Worm (Caenorhabditis elegans): ENCODE results near the gene sec-10.

Gene sec-10

ce11 chrIV:7775725-7776124 lies 6.6 kb downstream of the sec-10 start, which contains the start of gene swd-2.1:
TSS of gene swd-2.1 (plus strand) at chrIV:7776025.
- no peak for TF ChIP-seq elt-1 (tag; optimal IDR thresholded peaks at IDR 0.05; ENCODE audit: borderline replicate concordance, insufficient read depth)
- TF ChIP-seq unc-39 (tag; optimal IDR thresholded peaks at IDR 0.05), result no peak
- TF ChIP-seq sptf-1 (tag; optimal IDR thresholded peaks at IDR 0.05), result no peak
- no peak for TF ChIP-seq M03D4.4 (tag; optimal IDR thresholded peaks at IDR 0.05)
- TF ChIP-seq drap-1 (GFP tag; optimal IDR thresholded peaks at IDR 0.05), result no peak
- no peak for TF ChIP-seq nhr-12 (tag; optimal IDR thresholded peaks at IDR 0.05)

DNA sequence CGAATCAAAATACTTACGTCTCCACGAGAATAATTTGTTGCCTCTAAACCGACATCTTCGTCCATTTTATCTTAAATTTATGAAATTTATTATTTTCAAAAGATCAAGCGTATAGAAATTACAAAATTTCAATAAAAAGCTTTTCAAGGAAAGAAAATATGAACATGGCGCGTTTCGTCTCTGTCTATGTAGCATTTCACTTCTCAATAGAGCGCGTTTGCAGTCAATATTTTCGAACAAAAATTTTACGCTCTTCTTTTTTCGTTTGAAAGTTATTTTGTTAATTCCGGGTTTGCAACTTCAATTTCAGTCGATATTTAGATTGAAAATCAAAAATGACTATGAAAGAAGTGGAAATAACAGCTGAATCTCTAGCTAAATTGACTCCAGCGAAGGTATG lies 8.1 kb downstream of the sec-10 start, which contains the start of the genes hcf-1 and swd-2.2:
hcf-1 (minus strand) TSS at position 70 of the 400 bp plus-strand sequence.
swd-2.2 (plus strand) TSS at position 206 of the 400 bp plus-strand sequence.
- TF ChIP-seq snpc-4 (tag; optimal IDR thresholded peaks at IDR 0.05), result no peak
- peak; percentile 40 for TF ChIP-seq mep-1 (tag; optimal IDR thresholded peaks at IDR 0.05)
- peak; percentile 21 for TF ChIP-seq pha-4 (tag; optimal IDR thresholded peaks at IDR 0.05)
- no peak for TF ChIP-seq nhr-12 (tag; optimal IDR thresholded peaks at IDR 0.05)
- TF ChIP-seq nhr-237 (tag; optimal IDR thresholded peaks at IDR 0.05), result peak; percentile 26
- TF ChIP-seq elt-1 (tag; optimal IDR thresholded peaks at IDR 0.05; ENCODE audit: borderline replicate concordance, insufficient read depth), result no peak
- TF ChIP-seq ceh-43 (GFP tag; optimal IDR thresholded peaks at IDR 0.05), result no peak
- TF ChIP-seq ceh-39 (tag; optimal IDR thresholded peaks at IDR 0.05), result no peak
- no peak for TF ChIP-seq lin-32 (GFP tag; optimal IDR thresholded peaks at IDR 0.05)
- TF ChIP-seq ztf-11 (tag; optimal IDR thresholded peaks at IDR 0.05), result no peak
- no peak for TF ChIP-seq ham-2 (GFP tag; optimal IDR thresholded peaks at IDR 0.05)
- TF ChIP-seq nhr-2 (tag; optimal IDR thresholded peaks at IDR 0.05), result no peak

DNA sequence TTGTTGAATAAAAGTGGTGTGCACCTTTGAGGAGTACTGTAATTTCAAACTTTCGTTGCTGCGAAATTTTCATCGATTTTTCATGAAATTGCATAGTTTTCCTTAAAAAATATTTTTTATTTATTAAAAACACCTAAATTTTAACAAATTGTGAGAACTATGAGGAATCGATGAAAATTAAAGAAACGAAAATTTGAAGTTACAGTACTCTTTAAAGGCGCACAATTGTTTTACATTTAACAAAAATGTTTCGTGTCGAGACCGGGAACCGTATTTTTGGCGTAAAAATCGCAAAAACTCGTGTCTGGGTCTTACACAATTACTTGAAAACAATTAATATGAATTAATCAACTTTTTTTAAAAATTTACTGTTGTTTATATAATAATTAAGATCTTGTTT lies 12.1 kb downstream of the sec-10 start, which contains the start of gene rdl-1:
rdl-1 (minus strand) TSS at position 101 of the 400 bp plus-strand sequence.
- no peak for TF ChIP-seq nhr-2 (tag; optimal IDR thresholded peaks at IDR 0.05)
- no peak for TF ChIP-seq unc-120 (tag; optimal IDR thresholded peaks at IDR 0.05; ENCODE audit: poor library complexity, severe bottlenecking)
- TF ChIP-seq ztf-11 (tag; optimal IDR thresholded peaks at IDR 0.05), result no peak
- TF ChIP-seq tbx-8 (GFP tag; optimal IDR thresholded peaks at IDR 0.05), result no peak
- TF ChIP-seq lin-13 (tag; optimal IDR thresholded peaks at IDR 0.05), result no peak
- TF ChIP-seq nhr-237 (tag; optimal IDR thresholded peaks at IDR 0.05), result no peak
- TF ChIP-seq sptf-1 (tag; optimal IDR thresholded peaks at IDR 0.05), result no peak
- TF ChIP-seq lsy-2 (tag; optimal IDR thresholded peaks at IDR 0.05), result no peak
- no peak for TF ChIP-seq nhr-76 (tag; optimal IDR thresholded peaks at IDR 0.05)

- TF ChIP-seq M03D4.4 (tag; optimal IDR thresholded peaks at IDR 0.05) (no peak), ztf-11 (tag; optimal IDR thresholded peaks at IDR 0.05) (no peak), ces-1 (GFP tag; optimal IDR thresholded peaks at IDR 0.05) (no peak), nhr-28 (tag; optimal IDR thresholded peaks at IDR 0.05) (no peak), zip-8 (tag; optimal IDR thresholded peaks at IDR 0.05) (no peak), unc-120 (tag; optimal IDR thresholded peaks at IDR 0.05; ENCODE audit: poor library complexity, severe bottlenecking) (no peak), mep-1 (tag; optimal IDR thresholded peaks at IDR 0.05) (no peak), sem-2 (GFP tag; optimal IDR thresholded peaks at IDR 0.05) (no peak), cnd-1 (tag; optimal IDR thresholded peaks at IDR 0.05) (no peak), drap-1 (GFP tag; optimal IDR thresholded peaks at IDR 0.05) (no peak), nhr-12 (tag; optimal IDR thresholded peaks at IDR 0.05) (no peak)
Measured at ce11 chrIV:7764319-7764718, 18.0 kb downstream of the sec-10 start.

DNA sequence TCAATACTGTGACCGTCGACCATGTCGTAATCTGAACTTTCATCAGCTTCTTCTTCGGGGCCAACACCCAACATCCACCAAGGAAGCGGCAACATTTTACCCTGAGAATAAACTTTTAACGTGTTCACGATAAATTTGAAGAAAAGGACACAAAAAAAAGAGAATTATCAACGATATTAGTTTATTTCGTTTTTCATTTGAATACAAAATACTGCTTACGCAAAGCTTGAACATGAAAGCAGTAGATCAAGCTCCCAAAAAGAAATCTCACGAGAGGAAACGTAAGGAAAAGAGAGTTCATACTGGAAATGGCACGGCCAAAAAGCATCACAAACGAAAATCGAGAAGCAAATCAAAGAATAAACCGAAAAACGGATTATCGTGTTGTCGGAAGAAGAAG lies 18.6 kb downstream of the sec-10 start, which contains the start of the genes C46A5.6 and C46A5.1:
C46A5.6 (minus strand) TSS at position 101 of the 400 bp plus-strand sequence.
C46A5.1 (plus strand) TSS at position 184 of the 400 bp plus-strand sequence.
- no peak for TF ChIP-seq pha-4 (tag; optimal IDR thresholded peaks at IDR 0.05)
- no peak for TF ChIP-seq unc-39 (tag; optimal IDR thresholded peaks at IDR 0.05)
- TF ChIP-seq bed-3 (GFP tag; optimal IDR thresholded peaks at IDR 0.05), result no peak
- TF ChIP-seq snpc-4 (tag; optimal IDR thresholded peaks at IDR 0.05), result no peak
- TF ChIP-seq cnd-1 (tag; optimal IDR thresholded peaks at IDR 0.05), result no peak
- no peak for TF ChIP-seq lin-32 (GFP tag; optimal IDR thresholded peaks at IDR 0.05)
- no peak for TF ChIP-seq blmp-1 (tag; optimal IDR thresholded peaks at IDR 0.05)

- no peak for TF ChIP-seq ces-1 (GFP tag; optimal IDR thresholded peaks at IDR 0.05)
- no peak for TF ChIP-seq ceh-39 (tag; optimal IDR thresholded peaks at IDR 0.05)
- no peak for TF ChIP-seq lsy-2 (tag; optimal IDR thresholded peaks at IDR 0.05)
- TF ChIP-seq zip-8 (tag; optimal IDR thresholded peaks at IDR 0.05), result no peak
- TF ChIP-seq hlh-1 (tag; optimal IDR thresholded peaks at IDR 0.05), result no peak
- no peak for TF ChIP-seq unc-62 (GFP tag; optimal IDR thresholded peaks at IDR 0.05)
Measured at ce11 chrIV:7760117-7760516, 22.2 kb downstream of the sec-10 start, which contains the start of gene del-7. TSS of gene del-7 (plus strand) at chrIV:7760417.

Measured in whole organism, mixed stage, embryonic.